Worm (Caenorhabditis elegans) whole organism, midembryonic: ENCODE data around the gene nstp-1.
A peak's percentile ranks its signal among the peaks of the same experiment; 100 is the strongest.

Experiments
- cog-1 ChIP-seq: sonication (generic microtip); optimal IDR thresholded peaks from 2 replicates; lab custom pipeline; 2016; ENCODE audit warnings: missing genetic modification characterization, missing compliant biosample characterization
- flt-1 ChIP-seq: fragments of 200-800 bp; sonication (Bioruptor generic); IDR thresholded peaks from 2 replicates; pipeline ENCODE4 v1.3.6; 2022; ENCODE audit warnings: missing genetic modification characterization, missing compliant biosample characterization
- klf-2 ChIP-seq: fragments of 200-800 bp; sonication (Bioruptor generic); conservative IDR thresholded peaks from 2 replicates; pipeline ENCODE4 v1.3.6; 2022; ENCODE audit warnings: missing genetic modification reagents, missing genetic modification characterization, missing compliant biosample characterization
- ref-1 ChIP-seq: fragments of 200-800 bp; sonication (Bioruptor generic); conservative IDR thresholded peaks from 2 replicates; pipeline ENCODE4 v1.3.6; 2022; ENCODE audit warnings: missing genetic modification reagents, missing genetic modification characterization, missing compliant biosample characterization
- ztf-29 ChIP-seq: fragments of 200-800 bp; sonication (Bioruptor generic); IDR thresholded peaks from 2 replicates; pipeline ENCODE4 v1.3.6; 2022; ENCODE audit warnings: missing genetic modification reagents, missing genetic modification characterization, missing compliant biosample characterization

DNA sequence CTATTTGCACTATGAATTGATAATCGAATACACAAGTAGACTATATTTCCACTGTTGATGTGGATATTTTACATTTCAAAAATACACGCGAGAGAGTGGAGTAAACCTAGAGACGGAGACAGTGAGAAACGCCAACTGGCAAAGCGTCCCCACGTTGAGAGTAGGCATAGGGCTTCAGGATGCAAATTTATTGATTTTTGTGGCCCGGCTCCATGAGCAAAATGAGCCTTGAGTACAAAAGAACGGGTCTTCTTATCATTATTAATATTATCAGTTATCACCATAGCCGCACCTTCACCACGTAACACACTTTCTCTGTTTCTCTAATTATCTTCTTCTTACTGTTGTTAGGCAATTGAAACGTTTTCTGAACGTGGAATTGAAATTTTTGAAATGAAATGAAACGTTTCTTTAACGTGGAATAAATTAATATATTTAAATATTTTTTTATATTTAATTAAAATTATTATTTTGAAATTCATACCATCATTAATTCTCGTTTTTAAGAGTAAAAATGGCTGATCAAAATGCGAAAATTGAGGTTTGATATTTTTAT is 2.2 kb downstream of the nstp-1 start, which contains the start of gene bre-1:
- no peak for TF ChIP-seq cog-1 (tag; lab: Kevin White, UChicago)
- TF ChIP-seq ref-1 (GFP tag; lab: Robert Waterston, UW): no peak
- TF ChIP-seq flt-1: no peak
- no peak for TF ChIP-seq klf-2 (GFP tag; lab: Robert Waterston, UW)
- 0 out of 2 replicates have a peak, but pooled peaks have one; percentile 15 for TF ChIP-seq ztf-29 (GFP tag; lab: Robert Waterston, UW)
